Fruit fly (Drosophila melanogaster) whole organism: ENCODE data around the gene Mabi.

ENCODE experiments used
- CG8478 ChIP-seq: fragments of >200 bp; optimal IDR thresholded peaks from 2 replicates; lab custom pipeline; 2018; ENCODE audit warnings: inconsistent platforms
- psq ChIP-seq: fragments of >200 bp; optimal IDR thresholded peaks from 2 replicates; lab custom pipeline; 2017
- usp ChIP-seq: fragments of >200 bp; optimal IDR thresholded peaks from 2 replicates; lab custom pipeline; 2017; ENCODE audit warnings: missing biosample characterization, missing genetic modification characterization, mixed read lengths

dm6 chr2L:13191052-13191678 lies 43.3 kb downstream of the Mabi start:
- no peak for TF ChIP-seq CG8478
- TF ChIP-seq psq (lab: Kevin White, UChicago) = no peak
- TF ChIP-seq usp (GFP tag; lab: Kevin White, UChicago) = no peak
